Worm (Caenorhabditis elegans): ENCODE results near the gene ubc-22.

ubc-22 gene

DNA sequence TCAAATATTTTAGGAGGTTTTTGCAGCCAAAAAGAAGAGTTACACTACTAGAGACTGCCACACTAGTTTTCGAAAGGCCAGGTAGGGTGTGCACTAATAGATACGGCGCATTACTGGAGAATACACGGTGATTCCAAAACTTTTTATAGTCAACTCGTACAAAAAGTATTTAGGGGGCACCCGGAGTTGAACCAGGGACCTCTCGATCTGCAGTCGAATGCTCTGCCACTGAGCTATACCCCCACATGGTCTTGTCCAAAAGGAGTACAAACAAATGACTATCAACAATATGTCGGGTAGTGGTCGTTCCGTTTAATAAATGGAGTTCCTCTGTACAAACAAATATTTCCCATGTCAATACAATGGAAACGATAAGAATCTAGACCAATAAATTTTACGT, 51.0 kb downstream of the ubc-22 start (continued):
- TF ChIP-seq dmd-8 (GFP tag; IDR thresholded peaks at IDR 0.05) (peak; percentile 72; the same call in 1 of the 2 replicates), zfp-3 (GFP tag; conservative IDR thresholded peaks at IDR 0.05) (peak; percentile 45; the same call in 1 of the 2 replicates), aly-2 (tag; optimal IDR thresholded peaks at IDR 0.05) (no peak)
